Fruit fly (Drosophila melanogaster): ENCODE data around the gene CG42507.
A peak's percentile ranks its signal among the peaks of the same experiment; 100 is the strongest.

CG42507 gene

dm6 chr3L:14801854-14802616, 44.3 kb upstream of the CG42507 start, which contains the start of gene NHP2 (continued):
- TF ChIP-seq CG4328 (GFP tag; optimal IDR thresholded peaks at IDR 0.05) (peak; percentile 43), YL-1 (GFP tag; optimal IDR thresholded peaks at IDR 0.05) (peak; percentile 95), Max (GFP tag; optimal IDR thresholded peaks at IDR 0.05) (peak; percentile 97), sqz (GFP tag; optimal IDR thresholded peaks at IDR 0.05) (no peak), Awh (GFP tag; IDR thresholded peaks at IDR 0.05) (peak; percentile 76), gcm2 (GFP tag; optimal IDR thresholded peaks at IDR 0.05) (no peak), disco-r (GFP tag; optimal IDR thresholded peaks at IDR 0.05) (no peak), Six4 (GFP tag; optimal IDR thresholded peaks at IDR 0.05) (peak; percentile 69), CG43689 (GFP tag; IDR thresholded peaks at IDR 0.05) (peak; percentile 52; the same call in 1 of the 2 replicates), HLH54F (GFP tag; optimal IDR thresholded peaks at IDR 0.05) (peak; percentile 54), mam (GFP tag; optimal IDR thresholded peaks at IDR 0.05) (peak; percentile 65), CG11398 (GFP tag; optimal IDR thresholded peaks at IDR 0.05) (no peak), sna (GFP tag; IDR thresholded peaks at IDR 0.05; ENCODE audit: partially characterized antibody) (no peak), CG10654 (GFP tag; optimal IDR thresholded peaks at IDR 0.05) (peak; percentile 77), CG11695 (GFP tag; IDR thresholded peaks at IDR 0.05) (peak; percentile 83), CG5953 (GFP tag; IDR thresholded peaks at IDR 0.05) (peak; percentile 82), Abd-B (GFP tag; optimal IDR thresholded peaks at IDR 0.05) (no peak), CG17612 (GFP tag; IDR thresholded peaks at IDR 0.05) (peak; percentile 59), nau (GFP tag; optimal IDR thresholded peaks at IDR 0.05) (no peak), CG6254 (GFP tag; optimal IDR thresholded peaks at IDR 0.05) (no peak), sob (GFP tag; IDR thresholded peaks at IDR 0.05) (peak; percentile 80), Mrtf (GFP tag; IDR thresholded peaks at IDR 0.05) (no peak; the same call in 2 of the 3 replicates), CG1647 (GFP tag; optimal IDR thresholded peaks at IDR 0.05) (peak; percentile 48), Oli (tag; optimal IDR thresholded peaks at IDR 0.05) (peak; percentile 74), CG1792 (GFP tag; optimal IDR thresholded peaks at IDR 0.05) (peak; percentile 40), Fer3 (tag; optimal IDR thresholded peaks at IDR 0.05) (peak; percentile 85), salm (tag; optimal IDR thresholded peaks at IDR 0.05) (peak; percentile 70), Neu2 (GFP tag; optimal IDR thresholded peaks at IDR 0.05; ENCODE audit: borderline replicate concordance) (peak; percentile 60), H15 (GFP tag; IDR thresholded peaks at IDR 0.05) (no peak; the same call in 1 of the 3 replicates), CG2129 (GFP tag; IDR thresholded peaks at IDR 0.05; ENCODE audit: partially characterized antibody) (no peak), CG7786 (GFP tag; optimal IDR thresholded peaks at IDR 0.05) (peak; percentile 59), CG10565 (GFP tag; optimal IDR thresholded peaks at IDR 0.05) (peak; percentile 41), CG6654 (GFP tag; optimal IDR thresholded peaks at IDR 0.05) (peak; percentile 51), h (optimal IDR thresholded peaks at IDR 0.05) (no peak), psq (GFP tag; optimal IDR thresholded peaks at IDR 0.05) (peak; percentile 72), CG6689 (GFP tag; IDR thresholded peaks at IDR 0.05) (peak; percentile 77), CG14441 (GFP tag; IDR thresholded peaks at IDR 0.05) (peak; percentile 71; the same call in 1 of the 2 replicates), dmrt99B (tag; optimal IDR thresholded peaks at IDR 0.05) (no peak), ash1 (GFP tag; optimal IDR thresholded peaks at IDR 0.05) (no peak), lilli (GFP tag; optimal IDR thresholded peaks at IDR 0.05) (peak; percentile 78), CG13287 (GFP tag; IDR thresholded peaks at IDR 0.05; ENCODE audit: partially characterized antibody) (peak; percentile 49; the same call in 1 of the 2 replicates), CG12155 (GFP tag; optimal IDR thresholded peaks at IDR 0.05) (peak; percentile 72), bcd (GFP tag; optimal IDR thresholded peaks at IDR 0.05) (peak; percentile 90), Sin3A (optimal IDR thresholded peaks at IDR 0.05) (peak; percentile 22), lab (GFP tag; optimal IDR thresholded peaks at IDR 0.05) (no peak), jigr1 (GFP tag; IDR thresholded peaks at IDR 0.05) (no peak), CG4730 (GFP tag; IDR thresholded peaks at IDR 0.05) (peak; percentile 49), Hr39 (optimal IDR thresholded peaks at IDR 0.05) (no peak), shn (GFP tag; optimal IDR thresholded peaks at IDR 0.05) (peak; percentile 40), wek (GFP tag; optimal IDR thresholded peaks at IDR 0.05) (peak; percentile 72), Lpt (GFP tag; optimal IDR thresholded peaks at IDR 0.05) (no peak)
